Worm (Caenorhabditis elegans) whole organism, L1 larva: ENCODE data around the gene F08F1.4.

Source experiments
- C16A3.4 ChIP-seq: fragments of 150-350 bp; optimal IDR thresholded peaks from 2 replicates; lab custom pipeline; 2014; ENCODE audit warnings: missing biosample characterization, missing genetic modification characterization
- aha-1 ChIP-seq: fragments of 150-350 bp; optimal IDR thresholded peaks from 2 replicates; lab custom pipeline; 2014; ENCODE audit warnings: missing biosample characterization, missing genetic modification characterization
- ama-1 ChIP-seq: fragments of 150-350 bp; optimal IDR thresholded peaks from 2 replicates; lab custom pipeline; 2014
- blmp-1 ChIP-seq: fragments of 150-350 bp; optimal IDR thresholded peaks from 2 replicates; lab custom pipeline; 2014; ENCODE audit warnings: missing biosample characterization, missing genetic modification characterization
- ceh-82 ChIP-seq, 3 experiments: fragments of 150-350 bp in 1 of 3; sonication (generic microtip) in 2 of 3; optimal IDR thresholded peaks; 2 replicates each; lab custom pipeline; 2014 to 2017; ENCODE audit warnings: missing biosample characterization in 3 of 3, missing genetic modification characterization in 3 of 3
- ceh-88 ChIP-seq: fragments of 200-800 bp; sonication (Bioruptor generic); IDR thresholded peaks from 2 replicates; pipeline ENCODE4 v1.3.6; 2022; ENCODE audit warnings: missing genetic modification characterization, missing compliant biosample characterization
- efl-1 ChIP-seq, 4 experiments: fragments of 150-350 bp; optimal IDR thresholded peaks in 3 of 4; peaks in 1 of 4; 1 replicate in 1 of 4; 2 replicates in 3 of 4; lab custom pipeline; 2014; ENCODE audit warnings: missing biosample characterization in 2 of 4, missing genetic modification characterization in 2 of 4, missing genetic modification reagents in 2 of 4
- elt-2 ChIP-seq: sonication (generic microtip); optimal IDR thresholded peaks from 2 replicates; lab custom pipeline; 2016; ENCODE audit warnings: missing genetic modification characterization, mild to moderate bottlenecking, inconsistent platforms, missing compliant biosample characterization, missing genetic modification reagents
- elt-3 ChIP-seq, 6 experiments: fragments of 150-350 bp in 1 of 6; sonication (generic microtip); optimal IDR thresholded peaks; 2 replicates each; lab custom pipeline; 2017 to 2018; ENCODE audit warnings: missing biosample characterization in 6 of 6, missing genetic modification characterization in 6 of 6, inconsistent platforms in 1 of 6
- ets-5 ChIP-seq: fragments of 200-800 bp; sonication (Bioruptor generic); IDR thresholded peaks from 2 replicates; pipeline ENCODE4 v1.3.6; 2022; ENCODE audit warnings: missing genetic modification characterization, missing compliant biosample characterization
- fkh-4 ChIP-seq: sonication (generic microtip); optimal IDR thresholded peaks from 2 replicates; lab custom pipeline; 2016; ENCODE audit warnings: missing compliant biosample characterization, missing genetic modification characterization, borderline replicate concordance
- fkh-8 ChIP-seq: sonication (generic microtip); optimal IDR thresholded peaks from 2 replicates; lab custom pipeline; 2016; ENCODE audit warnings: mild to moderate bottlenecking, missing genetic modification characterization, missing compliant biosample characterization
- fos-1 ChIP-seq: fragments of 150-350 bp; optimal IDR thresholded peaks from 2 replicates; lab custom pipeline; 2014; ENCODE audit warnings: missing biosample characterization, missing genetic modification characterization
- hlh-17 ChIP-seq: fragments of 200-800 bp; sonication (Bioruptor generic); optimal IDR thresholded peaks from 2 replicates; lab custom pipeline; 2018; ENCODE audit warnings: missing genetic modification characterization, mild to moderate bottlenecking, missing compliant biosample characterization, moderate library complexity, borderline replicate concordance
- hlh-4 ChIP-seq: sonication (generic microtip); optimal IDR thresholded peaks from 2 replicates; lab custom pipeline; 2016; ENCODE audit warnings: mild to moderate bottlenecking, missing genetic modification characterization, missing compliant biosample characterization
- hpl-2 ChIP-seq: fragments of 150-350 bp; optimal IDR thresholded peaks from 2 replicates; lab custom pipeline; 2014; ENCODE audit warnings: missing biosample characterization, missing genetic modification reagents, missing genetic modification characterization
- lin-14 ChIP-seq: fragments of 200-800 bp; sonication (Bioruptor generic); optimal IDR thresholded peaks from 2 replicates; lab custom pipeline; 2018; ENCODE audit warnings: mild to moderate bottlenecking, missing genetic modification characterization, moderate library complexity, missing compliant biosample characterization
- lin-35 ChIP-seq, 2 experiments: fragments of 150-350 bp; optimal IDR thresholded peaks; 2 replicates each; lab custom pipeline; 2014; ENCODE audit warnings: missing biosample characterization in 2 of 2, missing genetic modification characterization in 2 of 2, missing genetic modification reagents in 2 of 2
- mdl-1 ChIP-seq, 2 experiments: fragments of 150-350 bp; optimal IDR thresholded peaks; 2 replicates each; lab custom pipeline; 2014 to 2017; ENCODE audit warnings: missing biosample characterization in 2 of 2, missing genetic modification characterization in 2 of 2, inconsistent platforms in 1 of 2
- mef-2 ChIP-seq: fragments of 150-350 bp; optimal IDR thresholded peaks from 2 replicates; lab custom pipeline; 2014; ENCODE audit warnings: missing biosample characterization, missing genetic modification characterization
- nhr-11 ChIP-seq: fragments of 150-350 bp; optimal IDR thresholded peaks from 2 replicates; lab custom pipeline; 2014; ENCODE audit warnings: missing biosample characterization, missing genetic modification characterization
- nhr-19 ChIP-seq: fragments of 200-800 bp; sonication (Bioruptor generic); conservative IDR thresholded peaks from 2 replicates; pipeline ENCODE4 v1.3.6; 2022; ENCODE audit warnings: missing genetic modification characterization, missing compliant biosample characterization
- nhr-237 ChIP-seq: fragments of 150-350 bp; optimal IDR thresholded peaks from 2 replicates; lab custom pipeline; 2014; ENCODE audit warnings: missing biosample characterization, missing genetic modification characterization
- nhr-28 ChIP-seq: fragments of 150-350 bp; optimal IDR thresholded peaks from 2 replicates; lab custom pipeline; 2014; ENCODE audit warnings: missing biosample characterization, missing genetic modification characterization
- nhr-76 ChIP-seq: sonication (generic microtip); optimal IDR thresholded peaks from 2 replicates; lab custom pipeline; 2017; ENCODE audit warnings: missing biosample characterization, missing genetic modification characterization
- nhr-85 ChIP-seq: sonication (generic microtip); peaks from one replicate; lab custom pipeline; 2016; ENCODE audit warnings: missing genetic modification characterization, inconsistent platforms, missing compliant biosample characterization
- nhr-90 ChIP-seq: sonication (generic microtip); optimal IDR thresholded peaks from 2 replicates; lab custom pipeline; 2016; ENCODE audit warnings: mild to moderate bottlenecking, missing genetic modification characterization, missing compliant biosample characterization; ENCODE audit not compliant: poor library complexity
- pag-3 ChIP-seq: sonication (generic microtip); optimal IDR thresholded peaks from 2 replicates; lab custom pipeline; 2017; ENCODE audit warnings: missing genetic modification characterization, mild to moderate bottlenecking, missing compliant biosample characterization, antibody characterized with exemption, borderline replicate concordance; ENCODE audit not compliant: insufficient read depth
- pax-3 ChIP-seq: fragments of 200-800 bp; sonication (Bioruptor generic); optimal IDR thresholded peaks from 2 replicates; lab custom pipeline; 2018; ENCODE audit warnings: mild to moderate bottlenecking, missing genetic modification characterization, moderate library complexity, missing compliant biosample characterization
- rnt-1 ChIP-seq: sonication (generic microtip); optimal IDR thresholded peaks from 2 replicates; lab custom pipeline; 2016; ENCODE audit warnings: mild to moderate bottlenecking, missing genetic modification characterization, moderate library complexity, missing compliant biosample characterization
- unc-30 ChIP-seq: sonication (generic microtip); optimal IDR thresholded peaks from 2 replicates; lab custom pipeline; 2017; ENCODE audit warnings: missing biosample characterization, missing genetic modification characterization
- unc-86 ChIP-seq: sonication (generic microtip); optimal IDR thresholded peaks from 2 replicates; lab custom pipeline; 2016; ENCODE audit warnings: missing genetic modification characterization, missing compliant biosample characterization
- xbp-1 ChIP-seq: sonication (generic microtip); optimal IDR thresholded peaks from 2 replicates; lab custom pipeline; 2016; ENCODE audit warnings: missing genetic modification characterization, missing compliant biosample characterization
- zip-4 ChIP-seq: fragments of 200-800 bp; sonication (Bioruptor generic); optimal IDR thresholded peaks from 2 replicates; lab custom pipeline; 2018; ENCODE audit warnings: mild to moderate bottlenecking, missing genetic modification characterization, moderate library complexity, missing compliant biosample characterization

The F08F1.4 gene

ce11 chrX:8455590-8456166, 42.4 kb downstream of the F08F1.4 start, which contains the start of gene dpy-6:
dpy-6 (minus strand) TSS chrX:8455640.
- TF ChIP-seq elt-3 (tag; optimal IDR thresholded peaks at IDR 0.05; lab: Kevin White, UChicago) (peak in 4 of 6 experiments; percentile 0 to 84 (median 31)), nhr-85 (peak; percentile 79), blmp-1 (tag; lab: Kevin White, UChicago) (peak; percentile 82), lin-14 (GFP tag; lab: Kevin White, UChicago) (peak; percentile 34), rnt-1 (tag; lab: Kevin White, UChicago) (peak; percentile 3), aha-1 (tag; lab: Kevin White, UChicago) (no peak), efl-1 (optimal IDR thresholded peaks at IDR 0.05; lab: Kevin White, UChicago) (no peak), efl-1 (GFP tag; optimal IDR thresholded peaks at IDR 0.05 in 1 of 2; lab: Kevin White, UChicago) (peak in 1 of 2 experiments; percentile 57), ets-5 (no peak), lin-35 (GFP tag; optimal IDR thresholded peaks at IDR 0.05; lab: Kevin White, UChicago) (no peak), ama-1 (lab: Kevin White, UChicago) (no peak)

ce11 chrX:8457314-8457713, 44.1 kb downstream of the F08F1.4 start, which contains the start of gene F16F9.3:
F16F9.3 (plus strand) TSS chrX:8457614.
- no peak for TF ChIP-seq unc-30 (tag; lab: Kevin White, UChicago)
- no peak for TF ChIP-seq ceh-88 (GFP tag; lab: Robert Waterston, UW)
- TF ChIP-seq hlh-4 = no peak
- no peak for TF ChIP-seq elt-3 (tag; optimal IDR thresholded peaks at IDR 0.05; lab: Kevin White, UChicago)
- TF ChIP-seq unc-86 (tag; lab: Kevin White, UChicago) = no peak
- TF ChIP-seq elt-2 = no peak
- TF ChIP-seq zip-4 (GFP tag; lab: Kevin White, UChicago) = no peak
- no peak for TF ChIP-seq pag-3
- TF ChIP-seq nhr-76 (tag; lab: Kevin White, UChicago) = no peak

ce11 chrX:8459789-8460188, 46.6 kb downstream of the F08F1.4 start:
- no peak for TF ChIP-seq mef-2 (tag; lab: Kevin White, UChicago)
- TF ChIP-seq hpl-2 (GFP tag; lab: Kevin White, UChicago) = no peak
- no peak for TF ChIP-seq fos-1 (tag; lab: Kevin White, UChicago)
- no peak for TF ChIP-seq nhr-28
- no peak for TF ChIP-seq mdl-1 (tag; optimal IDR thresholded peaks at IDR 0.05; lab: Kevin White, UChicago)
- no peak for TF ChIP-seq nhr-19 (GFP tag; lab: Robert Waterston, UW)
- TF ChIP-seq nhr-90 (tag; lab: Kevin White, UChicago) = no peak
- TF ChIP-seq nhr-85 = no peak
- TF ChIP-seq hlh-17 (GFP tag; lab: Kevin White, UChicago) = no peak
- TF ChIP-seq fkh-4 (tag; lab: Kevin White, UChicago) = no peak
- TF ChIP-seq zip-4 (GFP tag; lab: Kevin White, UChicago) = no peak
- no peak for TF ChIP-seq xbp-1 (tag; lab: Kevin White, UChicago)
- no peak for TF ChIP-seq C16A3.4 (tag; lab: Kevin White, UChicago)
- TF ChIP-seq nhr-237 (tag; lab: Kevin White, UChicago) = no peak
- no peak for TF ChIP-seq unc-86 (tag; lab: Kevin White, UChicago)
- no peak for TF ChIP-seq ceh-88 (GFP tag; lab: Robert Waterston, UW)
- TF ChIP-seq, all 84 proteins: peak for 0

ce11 chrX:8460958-8461357, 47.7 kb downstream of the F08F1.4 start:
- TF ChIP-seq hlh-17 (GFP tag; lab: Kevin White, UChicago) (no peak), pax-3 (tag; lab: Kevin White, UChicago) (no peak), ceh-82 (tag; optimal IDR thresholded peaks at IDR 0.05; lab: Kevin White, UChicago) (no peak), fkh-8 (tag; lab: Kevin White, UChicago) (no peak), aha-1 (tag; lab: Kevin White, UChicago) (no peak), nhr-11 (tag; lab: Kevin White, UChicago) (no peak), blmp-1 (tag; lab: Kevin White, UChicago) (peak; percentile 48)
- TF ChIP-seq, all 84 proteins: peak for 1
